Fruit fly (Drosophila melanogaster) Kc167 (cell line): ENCODE data around the gene Art3.

Source experiments
- Myc ChIP-seq: fragments of >200 bp; optimal IDR thresholded peaks from 2 replicates; lab custom pipeline; 2017; ENCODE audit warnings: missing external identifiers
- Sin3A ChIP-seq: fragments of >200 bp; optimal IDR thresholded peaks from 2 replicates; lab custom pipeline; 2018; ENCODE audit warnings: missing external identifiers
- h ChIP-seq: fragments of >200 bp; optimal IDR thresholded peaks from 3 replicates; lab custom pipeline; 2018; ENCODE audit warnings: missing external identifiers
- insv ChIP-seq: fragments of >200 bp; optimal IDR thresholded peaks from 3 replicates; lab custom pipeline; 2018; ENCODE audit warnings: missing external identifiers
- psq ChIP-seq: fragments of >200 bp; optimal IDR thresholded peaks from 2 replicates; lab custom pipeline; 2017; ENCODE audit warnings: missing external identifiers
- ttk ChIP-seq: sonication (Bioruptor generic); optimal IDR thresholded peaks from 2 replicates; lab custom pipeline; 2017; ENCODE audit warnings: missing external identifiers

- TF ChIP-seq Sin3A (lab: Kevin White, UChicago) = no peak
- TF ChIP-seq ttk (lab: Kevin White, UChicago) = no peak
- TF ChIP-seq psq (lab: Kevin White, UChicago) = no peak
- no peak for TF ChIP-seq insv (lab: Kevin White, UChicago)
- no peak for TF ChIP-seq Myc
- TF ChIP-seq h (lab: Kevin White, UChicago) = no peak
Observed at dm6 chr3R:15198052-15198793, 31.0 kb downstream of the Art3 start.
